Worm (Caenorhabditis elegans) whole organism, L4 larva: ENCODE results near the gene Y116A8C.467.

Experiments
- T20F7.1 ChIP-seq: fragments of 200-800 bp; sonication (Bioruptor generic); optimal IDR thresholded peaks from 2 replicates; lab custom pipeline; 2018; ENCODE audit warnings: mild to moderate bottlenecking, missing genetic modification characterization, missing compliant biosample characterization
- ama-1 ChIP-seq: fragments of 150-350 bp; optimal IDR thresholded peaks from 2 replicates; lab custom pipeline; 2014; ENCODE audit warnings: inconsistent platforms, mixed read lengths
- ceh-44 ChIP-seq: fragments of 200-800 bp; sonication (Bioruptor generic); IDR thresholded peaks from 2 replicates; pipeline ENCODE4 v1.3.6; 2022; ENCODE audit warnings: missing genetic modification reagents, missing genetic modification characterization, missing compliant biosample characterization
- ctbp-1 ChIP-seq: fragments of 200-800 bp; sonication (Bioruptor generic); IDR thresholded peaks from 2 replicates; pipeline ENCODE4 v1.3.6; 2022; ENCODE audit warnings: missing genetic modification reagents, missing genetic modification characterization, missing compliant biosample characterization
- nhr-237 ChIP-seq: sonication (generic microtip); optimal IDR thresholded peaks from 2 replicates; lab custom pipeline; 2017; ENCODE audit warnings: missing biosample characterization, missing genetic modification characterization
- zip-2 ChIP-seq: fragments of 150-350 bp; optimal IDR thresholded peaks from 2 replicates; lab custom pipeline; 2014; ENCODE audit warnings: missing biosample characterization, missing genetic modification characterization
- ztf-11 ChIP-seq: fragments of 150-350 bp; optimal IDR thresholded peaks from 2 replicates; lab custom pipeline; 2014; ENCODE audit warnings: missing biosample characterization, missing genetic modification characterization

ce11 chrIV:17087384-17088099 is 23.9 kb upstream of the Y116A8C.467 start, which contains the start of the genes snx-13 and snr-1:
- no peak for TF ChIP-seq ztf-11 (tag; lab: Kevin White, UChicago)
- peak; percentile 78 for TF ChIP-seq T20F7.1 (GFP tag; lab: Kevin White, UChicago)
- TF ChIP-seq ceh-44: peak; percentile 84
- TF ChIP-seq zip-2 (tag; lab: Kevin White, UChicago): no peak
- TF ChIP-seq ctbp-1: no peak; the same call in 1 of the 2 replicates
- no peak for TF ChIP-seq nhr-237 (tag; lab: Kevin White, UChicago)
- no peak for TF ChIP-seq ama-1 (lab: Kevin White, UChicago)
